Worm (Caenorhabditis elegans): ENCODE measurements around the gene Y67D8B.3.

ce11 chrIV:3166896-3167295 lies 35.1 kb downstream of the Y67D8B.3 start:
- no peak for TF ChIP-seq hmbx-1 (tag; optimal IDR thresholded peaks at IDR 0.05)
- TF ChIP-seq F13C5.2 (tag; optimal IDR thresholded peaks at IDR 0.05), result no peak
- no peak for TF ChIP-seq scrt-1 (GFP tag; IDR thresholded peaks at IDR 0.05)

All from whole organism, early embryonic.